Fruit fly (Drosophila melanogaster): ENCODE results near the gene Pde1c.

DNA sequence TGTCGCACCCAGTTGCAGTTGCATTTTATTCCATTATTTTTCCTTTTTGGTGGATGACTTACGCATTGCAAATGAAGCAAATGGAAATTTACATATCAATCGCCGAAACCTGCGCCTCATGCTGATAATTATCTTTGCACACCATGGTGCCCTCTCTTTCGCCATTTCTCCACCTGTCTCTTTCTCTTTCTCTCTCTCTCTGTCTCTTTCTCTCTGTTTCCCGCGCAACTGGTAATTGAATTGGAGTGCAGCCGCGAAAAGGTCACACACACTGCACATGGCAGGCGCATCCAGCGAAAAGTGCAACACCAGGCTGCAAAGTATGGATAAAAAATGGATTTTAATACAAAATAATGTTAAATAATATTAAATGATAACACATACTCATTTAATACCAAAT, 49.3 kb upstream of the Pde1c start:
- TF ChIP-seq CG16779 (tag; optimal IDR thresholded peaks at IDR 0.05) (no peak), CG8319 (GFP tag; optimal IDR thresholded peaks at IDR 0.05) (no peak), CG3919 (GFP tag; optimal IDR thresholded peaks at IDR 0.05) (no peak), CG3032 (tag; optimal IDR thresholded peaks at IDR 0.05) (no peak), CG4318 (GFP tag; optimal IDR thresholded peaks at IDR 0.05) (no peak), svp (GFP tag) (no peak), CG11294 (GFP tag; IDR thresholded peaks at IDR 0.05) (no peak), CG10669 (GFP tag; optimal IDR thresholded peaks at IDR 0.05) (no peak), spab (GFP tag; optimal IDR thresholded peaks at IDR 0.05) (no peak)

All from whole organism, prepupa.